Fruit fly (Drosophila melanogaster) whole organism, prepupa: ENCODE measurements around the gene CG32971.

Experiments
- CG11762 ChIP-seq: fragments of 200-800 bp; sonication (Bioruptor generic); optimal IDR thresholded peaks from 3 replicates; lab custom pipeline; 2016; ENCODE audit warnings: missing biosample characterization, missing genetic modification characterization; ENCODE audit not compliant: insufficient read depth
- CG15336 ChIP-seq: fragments of 200-800 bp; sonication (Bioruptor generic); IDR thresholded peaks from 2 replicates; pipeline ENCODE4 v1.3.6; 2022; ENCODE audit warnings: missing biosample characterization, missing genetic modification characterization
- CG16779 ChIP-seq: fragments of 200-800 bp; sonication (Bioruptor generic); optimal IDR thresholded peaks from 3 replicates; lab custom pipeline; 2017; ENCODE audit warnings: missing biosample characterization, mild to moderate bottlenecking, missing genetic modification characterization
- CG4318 ChIP-seq: fragments of 200-800 bp; sonication (Bioruptor generic); optimal IDR thresholded peaks from 3 replicates; lab custom pipeline; 2017; ENCODE audit warnings: missing biosample characterization, mild to moderate bottlenecking, missing genetic modification characterization
- CG6276 ChIP-seq: fragments of 200-800 bp; sonication (Bioruptor generic); optimal IDR thresholded peaks from 2 replicates; lab custom pipeline; 2017; ENCODE audit warnings: missing biosample characterization, mild to moderate bottlenecking, missing genetic modification characterization
- CG8319 ChIP-seq: fragments of 200-800 bp; sonication (Bioruptor generic); optimal IDR thresholded peaks from 3 replicates; lab custom pipeline; 2016; ENCODE audit warnings: missing biosample characterization, missing genetic modification characterization
- Eip75B ChIP-seq: fragments of 200-800 bp; sonication (Bioruptor generic); optimal IDR thresholded peaks from 3 replicates; lab custom pipeline; 2016; ENCODE audit warnings: missing biosample characterization, missing genetic modification characterization
- Hr38 ChIP-seq: sonication (Bioruptor generic); optimal IDR thresholded peaks from 2 replicates; lab custom pipeline; 2016; ENCODE audit warnings: missing biosample characterization, missing genetic modification characterization
- OdsH ChIP-seq: fragments of 200-800 bp; sonication (Bioruptor generic); optimal IDR thresholded peaks from 3 replicates; lab custom pipeline; 2016; ENCODE audit warnings: missing biosample characterization, missing genetic modification characterization
- Sox102F ChIP-seq: fragments of 200-800 bp; sonication (Bioruptor generic); optimal IDR thresholded peaks from 2 replicates; lab custom pipeline; 2016; ENCODE audit warnings: missing biosample characterization, mild to moderate bottlenecking, missing genetic modification characterization
- fd85E ChIP-seq: fragments of 200-800 bp; sonication (Bioruptor generic); optimal IDR thresholded peaks from 3 replicates; lab custom pipeline; 2016; ENCODE audit warnings: missing biosample characterization, missing genetic modification characterization

DNA sequence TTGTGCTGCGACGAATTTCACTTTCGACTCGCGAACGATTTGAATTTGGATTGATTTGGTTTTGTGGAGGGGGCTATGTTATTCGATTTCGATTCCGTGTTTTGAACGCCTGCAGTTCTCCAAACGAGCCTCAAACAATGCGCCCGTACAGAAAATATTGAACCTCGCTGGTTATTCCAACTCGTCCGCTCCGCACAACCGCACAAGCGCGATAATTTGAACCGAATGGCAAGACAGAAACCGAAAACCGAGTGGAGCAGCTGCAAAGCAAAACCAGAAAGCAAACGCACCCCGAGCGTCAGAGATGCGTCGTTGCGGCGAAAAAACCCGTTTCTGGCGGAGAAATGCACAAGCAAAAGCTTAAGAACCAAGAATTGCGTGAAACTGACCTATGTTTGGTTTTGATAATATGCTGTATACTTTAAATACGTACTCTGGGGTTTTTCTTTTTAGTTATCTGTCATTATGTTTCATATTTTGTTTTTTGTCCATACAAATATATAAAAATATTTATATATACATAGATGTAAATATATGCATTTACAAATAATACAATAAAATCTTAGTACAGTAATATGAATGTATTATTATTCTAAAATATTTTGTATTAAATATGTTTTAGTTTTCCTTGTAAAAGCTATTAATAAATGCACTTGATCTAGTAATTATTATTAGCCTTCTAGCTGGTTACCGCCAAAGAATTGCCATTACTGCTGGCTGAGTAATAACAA, 40.6 kb upstream of the CG32971 start, which contains the start of gene Dyrk2:
- TF ChIP-seq CG6276 (GFP tag; lab: Kevin White, UChicago) (peak; percentile 43), CG4318 (GFP tag; lab: Kevin White, UChicago) (peak; percentile 8), Sox102F (GFP tag; lab: Kevin White, UChicago) (peak; percentile 56), OdsH (GFP tag; lab: Kevin White, UChicago) (peak; percentile 42), Eip75B (GFP tag; lab: Kevin White, UChicago) (peak; percentile 55), CG16779 (tag; lab: Kevin White, UChicago) (peak; percentile 34), CG15336 (GFP tag; lab: Robert Waterston, UW) (0 out of 2 replicates have a peak, but pooled peaks have one; percentile 37), CG8319 (no peak), Hr38 (GFP tag; lab: Kevin White, UChicago) (no peak), fd85E (no peak), CG11762 (GFP tag; lab: Kevin White, UChicago) (peak; percentile 17)
